Fruit fly (Drosophila melanogaster) whole organism, prepupa: ENCODE results near the gene Pex7.

Experiments
- CG31627 ChIP-seq: fragments of 200-800 bp; sonication (Bioruptor generic); optimal IDR thresholded peaks from 3 replicates; lab custom pipeline; 2016; ENCODE audit warnings: missing biosample characterization, missing genetic modification characterization
- CG34406 ChIP-seq: fragments of 200-800 bp; sonication (Bioruptor generic); optimal IDR thresholded peaks from 3 replicates; lab custom pipeline; 2016; ENCODE audit warnings: missing biosample characterization, missing genetic modification characterization
- CG3919 ChIP-seq: fragments of 200-800 bp; sonication (Bioruptor generic); optimal IDR thresholded peaks from 3 replicates; lab custom pipeline; 2016; ENCODE audit warnings: missing biosample characterization, missing genetic modification characterization
- CG4318 ChIP-seq: fragments of 200-800 bp; sonication (Bioruptor generic); optimal IDR thresholded peaks from 3 replicates; lab custom pipeline; 2017; ENCODE audit warnings: missing biosample characterization, mild to moderate bottlenecking, missing genetic modification characterization
- CG6808 ChIP-seq: fragments of 200-800 bp; sonication (Bioruptor generic); optimal IDR thresholded peaks from 3 replicates; lab custom pipeline; 2017; ENCODE audit warnings: missing biosample characterization, missing genetic modification characterization, mild to moderate bottlenecking, moderate library complexity, missing genetic modification reagents
- CG8119 ChIP-seq: fragments of 200-800 bp; sonication (Bioruptor generic); IDR thresholded peaks from 3 replicates; pipeline ENCODE4 v1.3.6; 2022; ENCODE audit warnings: missing biosample characterization, missing genetic modification characterization
- CG8632 ChIP-seq: fragments of 200-800 bp; sonication (Bioruptor generic); optimal IDR thresholded peaks from 3 replicates; lab custom pipeline; 2016; ENCODE audit warnings: missing biosample characterization, missing genetic modification characterization
- Gug ChIP-seq: fragments of 200-800 bp; sonication (Bioruptor generic); IDR thresholded peaks from 2 replicates; pipeline ENCODE4 v1.3.6; 2022; ENCODE audit warnings: missing biosample characterization, missing genetic modification characterization
- Sox15 ChIP-seq: fragments of 200-800 bp; sonication (Bioruptor generic); optimal IDR thresholded peaks from 3 replicates; lab custom pipeline; 2016; ENCODE audit warnings: missing biosample characterization, missing genetic modification characterization
- fd85E ChIP-seq: fragments of 200-800 bp; sonication (Bioruptor generic); optimal IDR thresholded peaks from 3 replicates; lab custom pipeline; 2016; ENCODE audit warnings: missing biosample characterization, missing genetic modification characterization
- svp ChIP-seq: fragments of 200-800 bp; sonication (Bioruptor generic); peaks from one replicate; lab custom pipeline; 2016; ENCODE audit warnings: missing biosample characterization, missing genetic modification characterization

DNA sequence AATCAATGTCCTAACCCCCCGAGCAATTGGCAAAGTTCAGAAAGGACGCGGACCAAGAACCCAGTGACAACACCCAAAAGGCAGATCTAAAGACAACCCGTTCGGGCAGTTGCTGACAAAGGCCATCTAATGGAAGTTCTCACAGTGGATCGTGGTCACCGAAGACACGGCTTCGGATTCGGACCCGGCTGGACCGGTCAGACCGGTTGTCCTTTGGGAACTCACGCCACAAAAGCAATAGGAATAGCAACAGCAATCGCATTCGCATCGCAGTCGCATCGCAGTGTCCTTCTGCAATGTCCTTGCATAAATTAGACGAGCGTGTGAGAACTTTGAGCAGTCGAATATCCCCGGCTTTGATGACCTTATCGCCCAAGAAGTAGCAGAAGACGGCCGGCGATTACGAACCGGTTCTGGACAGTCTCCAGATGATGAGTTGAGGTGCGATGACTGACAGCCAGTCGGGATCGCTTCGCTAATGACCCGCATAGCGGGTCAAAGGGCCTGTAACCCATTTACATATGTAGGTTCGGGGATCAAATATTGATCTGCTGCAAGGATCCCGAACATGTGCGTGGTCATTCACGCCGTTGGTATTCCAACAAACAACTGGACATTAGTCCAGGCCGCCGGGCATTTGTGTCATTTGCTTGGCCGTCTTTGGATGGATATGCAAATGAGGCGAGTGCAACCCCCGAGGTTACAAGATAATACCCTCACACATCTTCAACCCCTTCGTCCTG lies 3.0 kb upstream of the Pex7 start:
- TF ChIP-seq CG3919 (GFP tag; lab: Kevin White, UChicago) (no peak), CG31627 (GFP tag; lab: Kevin White, UChicago) (no peak), CG8119 (GFP tag; lab: Robert Waterston, UW) (no peak), CG4318 (no peak), CG6808 (GFP tag; lab: Kevin White, UChicago) (no peak), svp (no peak), Gug (no peak), fd85E (no peak), CG34406 (GFP tag; lab: Kevin White, UChicago) (no peak), CG8632 (GFP tag; lab: Kevin White, UChicago) (no peak), Sox15 (GFP tag; lab: Kevin White, UChicago) (no peak)
